Worm (Caenorhabditis elegans): ENCODE data around the gene mlc-2.

DNA sequence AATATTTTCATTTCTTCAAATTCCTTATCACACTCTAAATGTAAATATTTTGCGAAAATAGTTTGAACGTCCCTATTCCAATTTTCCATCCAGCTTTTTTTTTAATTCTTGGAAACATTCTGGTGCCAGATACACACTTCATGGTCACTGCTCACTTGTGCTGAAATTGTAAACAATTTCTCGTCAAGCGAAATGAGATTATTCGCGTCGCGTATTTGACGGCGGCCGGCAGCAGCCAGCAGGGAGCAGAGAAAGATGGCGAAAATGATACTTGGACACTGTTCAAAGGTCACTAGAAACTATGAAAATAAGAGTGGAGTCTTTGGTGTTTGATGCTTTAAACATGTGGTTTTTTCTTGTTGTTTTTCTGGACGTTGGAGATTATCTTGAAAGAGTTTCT lies 48.1 kb upstream of the mlc-2 start:
- TF ChIP-seq F49E8.2 (tag; optimal IDR thresholded peaks at IDR 0.05; ENCODE audit: borderline replicate concordance) (no peak), hlh-30 (tag; optimal IDR thresholded peaks at IDR 0.05; ENCODE audit: insufficient read depth) (no peak), skn-1 (tag; optimal IDR thresholded peaks at IDR 0.05) (no peak), unc-39 (tag; optimal IDR thresholded peaks at IDR 0.05) (no peak)
